Worm (Caenorhabditis elegans) whole organism, mixed stage, embryonic: ENCODE data around the gene ins-22.

Experiments used
- ces-1 ChIP-seq: fragments of 150-350 bp; optimal IDR thresholded peaks from 2 replicates; lab custom pipeline; 2014; ENCODE audit warnings: missing biosample characterization, missing genetic modification reagents, missing genetic modification characterization
- elt-1 ChIP-seq: sonication (generic microtip); optimal IDR thresholded peaks from 2 replicates; lab custom pipeline; 2017; ENCODE audit warnings: missing genetic modification characterization, mild to moderate bottlenecking, missing compliant biosample characterization, antibody characterized with exemption, moderate library complexity, borderline replicate concordance; ENCODE audit not compliant: insufficient read depth
- ham-2 ChIP-seq: fragments of 200-800 bp; sonication (Bioruptor generic); optimal IDR thresholded peaks from 2 replicates; lab custom pipeline; 2018; ENCODE audit warnings: mild to moderate bottlenecking, missing genetic modification characterization, missing compliant biosample characterization
- lin-13 ChIP-seq: fragments of 150-350 bp; optimal IDR thresholded peaks from 2 replicates; lab custom pipeline; 2014; ENCODE audit warnings: missing biosample characterization, missing genetic modification characterization
- lsy-2 ChIP-seq: fragments of 150-350 bp; optimal IDR thresholded peaks from 2 replicates; lab custom pipeline; 2014; ENCODE audit warnings: missing biosample characterization, missing genetic modification characterization
- nhr-12 ChIP-seq: fragments of 150-350 bp; optimal IDR thresholded peaks from 2 replicates; lab custom pipeline; 2014; ENCODE audit warnings: missing biosample characterization, missing genetic modification characterization
- nhr-237 ChIP-seq: fragments of 150-350 bp; optimal IDR thresholded peaks from 2 replicates; lab custom pipeline; 2014; ENCODE audit warnings: missing biosample characterization, missing genetic modification characterization
- nhr-28 ChIP-seq: fragments of 150-350 bp; optimal IDR thresholded peaks from 2 replicates; lab custom pipeline; 2014; ENCODE audit warnings: missing biosample characterization, missing genetic modification characterization
- snpc-4 ChIP-seq: fragments of 150-350 bp; optimal IDR thresholded peaks from 2 replicates; lab custom pipeline; 2014; ENCODE audit warnings: missing biosample characterization, missing genetic modification characterization
- unc-39 ChIP-seq: fragments of 150-350 bp; optimal IDR thresholded peaks from 2 replicates; lab custom pipeline; 2014; ENCODE audit warnings: missing biosample characterization, missing genetic modification characterization
- unc-62 ChIP-seq: fragments of 150-350 bp; optimal IDR thresholded peaks from 2 replicates; lab custom pipeline; 2014; ENCODE audit warnings: missing biosample characterization, missing genetic modification reagents, missing genetic modification characterization
- zip-8 ChIP-seq: fragments of 150-350 bp; optimal IDR thresholded peaks from 2 replicates; lab custom pipeline; 2014; ENCODE audit warnings: missing biosample characterization, missing genetic modification characterization
- ztf-11 ChIP-seq: fragments of 150-350 bp; optimal IDR thresholded peaks from 2 replicates; lab custom pipeline; 2014; ENCODE audit warnings: missing biosample characterization, missing genetic modification characterization

DNA sequence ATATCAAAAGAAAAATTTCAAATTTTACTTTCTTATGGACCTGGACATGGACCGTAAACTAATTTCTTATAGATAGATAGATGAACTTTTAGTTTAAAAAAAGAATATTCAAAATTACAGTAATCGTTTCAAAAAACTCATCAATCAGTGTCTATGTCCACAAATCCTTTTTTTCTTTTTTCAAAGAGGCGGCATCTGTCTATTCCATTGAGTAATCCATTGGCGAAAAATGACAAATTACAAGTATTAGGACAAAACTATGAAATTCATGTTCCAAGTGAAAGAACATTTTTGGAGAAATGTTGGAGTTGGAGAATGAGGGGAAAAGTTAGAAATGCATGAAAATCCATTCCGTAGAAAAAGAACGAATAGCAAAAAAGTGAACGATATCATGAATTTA, 40.5 kb upstream of the ins-22 start:
- TF ChIP-seq lin-13 (tag; lab: Kevin White, UChicago) (no peak), nhr-28 (tag; lab: Kevin White, UChicago) (no peak), nhr-237 (tag; lab: Kevin White, UChicago) (no peak), zip-8 (no peak), elt-1 (tag; lab: Kevin White, UChicago) (no peak), ztf-11 (tag; lab: Kevin White, UChicago) (no peak), ces-1 (GFP tag; lab: Kevin White, UChicago) (no peak), unc-39 (tag; lab: Kevin White, UChicago) (no peak), lsy-2 (tag; lab: Kevin White, UChicago) (no peak), snpc-4 (tag; lab: Kevin White, UChicago) (no peak), nhr-12 (tag; lab: Kevin White, UChicago) (no peak), unc-62 (GFP tag; lab: Kevin White, UChicago) (no peak), ham-2 (GFP tag; lab: Kevin White, UChicago) (no peak)
